Worm (Caenorhabditis elegans): ENCODE measurements around the gene Y71H2AM.25.

ce11 chrIII:2818980-2819379, 16.7 kb downstream of the Y71H2AM.25 start, which contains the start of gene pipp-4P:
- no peak for TF ChIP-seq mxl-1 (tag; optimal IDR thresholded peaks at IDR 0.05)
- TF ChIP-seq D2030.7 (GFP tag; IDR thresholded peaks at IDR 0.05), result no peak
- TF ChIP-seq ets-4 (GFP tag; optimal IDR thresholded peaks at IDR 0.05), result no peak
- TF ChIP-seq K12H6.12 (tag; optimal IDR thresholded peaks at IDR 0.05), result no peak
- TF ChIP-seq gei-17 (GFP tag; optimal IDR thresholded peaks at IDR 0.05), result no peak
- no peak for TF ChIP-seq pha-4 (tag; optimal IDR thresholded peaks at IDR 0.05)
- TF ChIP-seq unc-62 (GFP tag; optimal IDR thresholded peaks at IDR 0.05), result no peak
- no peak for TF ChIP-seq ztf-28 (GFP tag; IDR thresholded peaks at IDR 0.05)

Measured in whole organism, young adult.